Fruit fly (Drosophila melanogaster) whole organism, embryonic: Measurements from ENCODE around the gene CG4009.

Experiments used
- Bdp1 ChIP-seq: fragments of 200-800 bp; sonication (Bioruptor generic); optimal IDR thresholded peaks from 3 replicates; lab custom pipeline; 2016; ENCODE audit warnings: missing biosample characterization, missing genetic modification characterization
- CG10959 ChIP-seq: fragments of 200-800 bp; sonication (Bioruptor generic); IDR thresholded peaks from 2 replicates; pipeline ENCODE4 v1.3.6; 2022; ENCODE audit warnings: missing biosample characterization, missing genetic modification characterization
- CG11085 ChIP-seq: fragments of 200-800 bp; sonication (Bioruptor generic); IDR thresholded peaks from 2 replicates; pipeline ENCODE4 v1.3.6; 2022; ENCODE audit warnings: missing biosample characterization, missing genetic modification characterization
- CG11093 ChIP-seq: fragments of 200-800 bp; sonication (Bioruptor generic); IDR thresholded peaks from 3 replicates; pipeline ENCODE4 v1.3.6; 2022; ENCODE audit warnings: missing biosample characterization, missing genetic modification characterization
- CG12104 ChIP-seq: fragments of 200-800 bp; sonication (Bioruptor generic); optimal IDR thresholded peaks from 3 replicates; lab custom pipeline; 2016; ENCODE audit warnings: missing biosample characterization, missing genetic modification characterization
- CG12155 ChIP-seq: fragments of 200-800 bp; sonication (Bioruptor generic); optimal IDR thresholded peaks from 3 replicates; lab custom pipeline; 2016; ENCODE audit warnings: missing biosample characterization, missing genetic modification characterization
- CG1233 ChIP-seq: fragments of 200-800 bp; sonication (Bioruptor generic); optimal IDR thresholded peaks from 4 replicates; lab custom pipeline; 2018; ENCODE audit warnings: missing biosample characterization, mild to moderate bottlenecking, missing genetic modification characterization
- CG13123 ChIP-seq: fragments of 200-800 bp; sonication (Bioruptor generic); optimal IDR thresholded peaks from 2 replicates; lab custom pipeline; 2016; ENCODE audit warnings: missing biosample characterization, missing genetic modification characterization
- CG14860 ChIP-seq: fragments of 200-800 bp; sonication (Bioruptor generic); IDR thresholded peaks from 3 replicates; pipeline ENCODE4 v1.3.6; 2022; ENCODE audit warnings: missing biosample characterization, missing genetic modification characterization; ENCODE audit not compliant: partially characterized antibody
- CG15269 ChIP-seq: fragments of 200-800 bp; sonication (Bioruptor generic); optimal IDR thresholded peaks from 2 replicates; lab custom pipeline; 2018; ENCODE audit warnings: missing biosample characterization, mild to moderate bottlenecking, missing genetic modification characterization, moderate library complexity
- CG17385 ChIP-seq: fragments of 200-800 bp; sonication (Bioruptor generic); optimal IDR thresholded peaks from 3 replicates; lab custom pipeline; 2018; ENCODE audit warnings: missing biosample characterization, mild to moderate bottlenecking, missing genetic modification characterization
- CG17568 ChIP-seq: fragments of 200-800 bp; sonication (Bioruptor generic); optimal IDR thresholded peaks from 2 replicates; lab custom pipeline; 2018; ENCODE audit warnings: missing biosample characterization, mild to moderate bottlenecking, missing genetic modification characterization, moderate library complexity
- CG2202 ChIP-seq: fragments of 200-800 bp; sonication (Bioruptor generic); optimal IDR thresholded peaks from 2 replicates; lab custom pipeline; 2018; ENCODE audit warnings: missing biosample characterization, mild to moderate bottlenecking, missing genetic modification characterization
- CG33213 ChIP-seq: fragments of 200-800 bp; sonication (Bioruptor generic); optimal IDR thresholded peaks from 3 replicates; lab custom pipeline; 2016; ENCODE audit warnings: missing biosample characterization, missing genetic modification characterization
- CG34422 ChIP-seq: fragments of 200-800 bp; sonication (Bioruptor generic); IDR thresholded peaks from 3 replicates; pipeline ENCODE4 v1.3.6; 2022; ENCODE audit warnings: missing biosample characterization, missing genetic modification characterization
- CG4730 ChIP-seq: fragments of 200-800 bp; sonication (Bioruptor generic); IDR thresholded peaks from 2 replicates; pipeline ENCODE4 v1.3.6; 2022; ENCODE audit warnings: missing biosample characterization, missing genetic modification characterization
- CG7372 ChIP-seq: fragments of 200-800 bp; sonication (Bioruptor generic); IDR thresholded peaks from 2 replicates; pipeline ENCODE4 v1.3.6; 2022; ENCODE audit warnings: missing biosample characterization, missing genetic modification characterization
- CG7987 ChIP-seq: fragments of 200-800 bp; sonication (Bioruptor generic); optimal IDR thresholded peaks from 2 replicates; lab custom pipeline; 2018; ENCODE audit warnings: missing biosample characterization, mild to moderate bottlenecking, missing genetic modification characterization, moderate library complexity
- CG8765 ChIP-seq: fragments of 200-800 bp; sonication (Bioruptor generic); IDR thresholded peaks from 2 replicates; pipeline ENCODE4 v1.3.6; 2022; ENCODE audit warnings: missing biosample characterization, missing genetic modification characterization
- CHES-1-like ChIP-seq: fragments of 200-800 bp; sonication (Bioruptor generic); optimal IDR thresholded peaks from 2 replicates; lab custom pipeline; 2016; ENCODE audit warnings: missing biosample characterization, missing genetic modification characterization
- Dip2 ChIP-seq: fragments of 200-800 bp; sonication (Bioruptor generic); IDR thresholded peaks from 2 replicates; pipeline ENCODE4 v1.3.6; 2022; ENCODE audit warnings: missing biosample characterization, missing genetic modification characterization
- Dll ChIP-seq: fragments of 200-800 bp; sonication (Bioruptor generic); IDR thresholded peaks from 4 replicates; pipeline ENCODE4 v1.3.6; 2022; ENCODE audit warnings: missing biosample characterization, missing genetic modification characterization; ENCODE audit not compliant: partially characterized antibody
- Doc3 ChIP-seq: fragments of 200-800 bp; sonication (Bioruptor generic); IDR thresholded peaks from 3 replicates; pipeline ENCODE4 v1.3.6; 2022; ENCODE audit warnings: missing biosample characterization, missing genetic modification characterization; ENCODE audit not compliant: partially characterized antibody
- Eip74EF ChIP-seq, 2 experiments: fragments of 200-800 bp in 1 of 2; fragments of >200 bp in 1 of 2; sonication (Bioruptor generic) in 1 of 2; optimal IDR thresholded peaks; 2 replicates each; lab custom pipeline; 2017 to 2019; ENCODE audit warnings: missing biosample characterization in 2 of 2, missing genetic modification characterization in 2 of 2, mild to moderate bottlenecking in 1 of 2, moderate library complexity in 1 of 2
- HLH3B ChIP-seq: fragments of 200-800 bp; sonication (Bioruptor generic); IDR thresholded peaks from 2 replicates; pipeline ENCODE4 v1.3.6; 2022; ENCODE audit warnings: missing biosample characterization, missing genetic modification characterization
- HmgZ ChIP-seq: fragments of 200-800 bp; sonication (Bioruptor generic); optimal IDR thresholded peaks from 2 replicates; lab custom pipeline; 2018; ENCODE audit warnings: missing biosample characterization, mild to moderate bottlenecking, missing genetic modification characterization
- Hmr ChIP-seq: fragments of 200-800 bp; sonication (Bioruptor generic); optimal IDR thresholded peaks from 3 replicates; lab custom pipeline; 2017; ENCODE audit warnings: mild to moderate bottlenecking, missing biosample characterization, missing genetic modification reagents, missing genetic modification characterization
- Lim3 ChIP-seq: fragments of 200-800 bp; sonication (Bioruptor generic); IDR thresholded peaks from 2 replicates; pipeline ENCODE4 v1.3.6; 2022; ENCODE audit warnings: missing biosample characterization, missing genetic modification characterization
- MBD-R2 ChIP-seq: fragments of 200-800 bp; sonication (Bioruptor generic); IDR thresholded peaks from 2 replicates; pipeline ENCODE4 v1.3.6; 2022; ENCODE audit warnings: missing biosample characterization, missing genetic modification characterization
- Med ChIP-seq: fragments of 200-800 bp; sonication (Bioruptor generic); peaks from one replicate; lab custom pipeline; 2016; ENCODE audit warnings: missing biosample characterization, missing genetic modification characterization, mild to moderate bottlenecking, inconsistent platforms, moderate library complexity
- Mrtf ChIP-seq: fragments of 200-800 bp; sonication (Bioruptor generic); IDR thresholded peaks from 3 replicates; pipeline ENCODE4 v1.3.6; 2022; ENCODE audit warnings: missing biosample characterization, missing genetic modification characterization
- NfI ChIP-seq: fragments of 200-800 bp; sonication (Bioruptor generic); optimal IDR thresholded peaks from 3 replicates; lab custom pipeline; 2018; ENCODE audit warnings: missing biosample characterization, mild to moderate bottlenecking, missing genetic modification characterization, moderate library complexity
- Ssrp ChIP-seq: fragments of 200-800 bp; sonication (Bioruptor generic); optimal IDR thresholded peaks from 2 replicates; lab custom pipeline; 2018; ENCODE audit warnings: missing biosample characterization, mild to moderate bottlenecking, missing genetic modification characterization, moderate library complexity
- Tbp ChIP-seq: fragments of >200 bp; optimal IDR thresholded peaks from 2 replicates; lab custom pipeline; 2018; ENCODE audit warnings: missing biosample characterization, missing genetic modification characterization
- Usf ChIP-seq: fragments of 200-800 bp; sonication (Bioruptor generic); optimal IDR thresholded peaks from 2 replicates; lab custom pipeline; 2017; ENCODE audit warnings: missing genotype, missing biosample characterization, missing genetic modification characterization
- bowl ChIP-seq: fragments of 200-800 bp; sonication (Bioruptor generic); IDR thresholded peaks from 2 replicates; pipeline ENCODE4 v1.3.6; 2022; ENCODE audit warnings: missing biosample characterization, missing genetic modification characterization
- cad ChIP-seq: fragments of >200 bp; optimal IDR thresholded peaks from 2 replicates; lab custom pipeline; 2017; ENCODE audit warnings: missing biosample characterization, missing genetic modification characterization
- crol ChIP-seq: fragments of 200-800 bp; sonication (Bioruptor generic); IDR thresholded peaks from 2 replicates; pipeline ENCODE4 v1.3.6; 2022; ENCODE audit warnings: missing biosample characterization, missing genetic modification characterization
- h ChIP-seq: fragments of >200 bp; optimal IDR thresholded peaks from 2 replicates; lab custom pipeline; 2017
- lilli ChIP-seq: fragments of 200-800 bp; sonication (Bioruptor generic); optimal IDR thresholded peaks from 3 replicates; lab custom pipeline; 2016; ENCODE audit warnings: missing biosample characterization, missing genetic modification characterization
- mirr ChIP-seq: fragments of 200-800 bp; sonication (Bioruptor generic); optimal IDR thresholded peaks from 3 replicates; lab custom pipeline; 2018; ENCODE audit warnings: missing biosample characterization, mild to moderate bottlenecking, missing genetic modification characterization
- nom ChIP-seq: fragments of 200-800 bp; sonication (Bioruptor generic); optimal IDR thresholded peaks from 2 replicates; lab custom pipeline; 2017; ENCODE audit warnings: missing biosample characterization, missing genetic modification characterization, mild to moderate bottlenecking, moderate library complexity, missing genetic modification reagents
- p53 ChIP-seq: fragments of 200-800 bp; sonication (Bioruptor generic); optimal IDR thresholded peaks from 2 replicates; lab custom pipeline; 2016; ENCODE audit warnings: missing biosample characterization, missing genetic modification characterization
- prd ChIP-seq, 3 experiments: fragments of >200 bp in 2 of 3; fragments of 200-800 bp in 1 of 3; sonication (Bioruptor generic) in 1 of 3; optimal IDR thresholded peaks in 2 of 3; IDR thresholded peaks in 1 of 3; 2 replicates in 2 of 3; 3 replicates in 1 of 3; pipeline versions ENCODE4 v1.3.6 to Lab custom; 2017 to 2022; ENCODE audit warnings: missing biosample characterization in 1 of 3, missing genetic modification characterization in 1 of 3
- sima ChIP-seq: fragments of 200-800 bp; sonication (Bioruptor generic); optimal IDR thresholded peaks from 2 replicates; lab custom pipeline; 2016; ENCODE audit warnings: missing biosample characterization, missing genetic modification characterization
- slou ChIP-seq: fragments of 200-800 bp; sonication (Bioruptor generic); optimal IDR thresholded peaks from 3 replicates; lab custom pipeline; 2016; ENCODE audit warnings: missing biosample characterization, missing genetic modification characterization
- ssp ChIP-seq: fragments of 200-800 bp; sonication (Bioruptor generic); IDR thresholded peaks from 2 replicates; pipeline ENCODE4 v1.3.6; 2022; ENCODE audit warnings: missing biosample characterization, missing genetic modification characterization
- tin ChIP-seq: fragments of 200-800 bp; sonication (Bioruptor generic); optimal IDR thresholded peaks from 3 replicates; lab custom pipeline; 2016; ENCODE audit warnings: missing biosample characterization, missing genetic modification characterization
- tll ChIP-seq, 2 experiments: fragments of 200-800 bp in 1 of 2; fragments of >200 bp in 1 of 2; sonication (Bioruptor generic) in 1 of 2; optimal IDR thresholded peaks; 2 replicates each; lab custom pipeline; 2017 to 2019; ENCODE audit warnings: missing biosample characterization in 2 of 2, missing genetic modification characterization in 2 of 2, mild to moderate bottlenecking in 1 of 2, moderate library complexity in 1 of 2
- unc-4 ChIP-seq: fragments of 200-800 bp; sonication (Bioruptor generic); IDR thresholded peaks from 2 replicates; pipeline ENCODE4 v1.3.6; 2022; ENCODE audit warnings: missing biosample characterization, missing genetic modification characterization; ENCODE audit not compliant: partially characterized antibody
- usp ChIP-seq: fragments of >200 bp; optimal IDR thresholded peaks from 2 replicates; lab custom pipeline; 2017; ENCODE audit warnings: missing biosample characterization, missing genetic modification characterization

The CG4009 gene

dm6 chr3R:17020956-17021355, 14.9 kb downstream of the CG4009 start, which contains the start of gene Adsl (continued):
- TF ChIP-seq unc-4 (GFP tag; lab: Robert Waterston, UW) (0 out of 2 replicates have a peak, but pooled peaks have one; percentile 29), CG12104 (GFP tag; lab: Kevin White, UChicago) (peak; percentile 19), lilli (no peak), tll (GFP tag; optimal IDR thresholded peaks at IDR 0.05; lab: Kevin White, UChicago) (no peak), CG12155 (GFP tag; lab: Kevin White, UChicago) (no peak), Eip74EF (GFP tag; optimal IDR thresholded peaks at IDR 0.05; lab: Kevin White, UChicago) (no peak), usp (GFP tag; lab: Kevin White, UChicago) (no peak), NfI (GFP tag; lab: Kevin White, UChicago) (peak; percentile 83), CHES-1-like (GFP tag; lab: Kevin White, UChicago) (no peak), HmgZ (peak; percentile 37), crol (no peak), CG4730 (GFP tag; lab: Robert Waterston, UW) (no peak), nom (GFP tag; lab: Kevin White, UChicago) (no peak), bowl (GFP tag; lab: Robert Waterston, UW) (no peak), Bdp1 (no peak), Lim3 (GFP tag; lab: Robert Waterston, UW) (no peak), CG13123 (GFP tag; lab: Kevin White, UChicago) (no peak), CG14860 (GFP tag; lab: Robert Waterston, UW) (no peak), tin (GFP tag; lab: Kevin White, UChicago) (peak; percentile 24), CG17385 (peak; percentile 74), h (lab: Kevin White, UChicago) (no peak), CG17568 (GFP tag; lab: Kevin White, UChicago) (no peak), CG11085 (no peak), HLH3B (GFP tag; lab: Robert Waterston, UW) (no peak), Dll (GFP tag; lab: Robert Waterston, UW) (0 out of 4 replicates have a peak, but pooled peaks have one; percentile 49), MBD-R2 (GFP tag; lab: Robert Waterston, UW) (peak; percentile 71), Tbp (GFP tag; lab: Kevin White, UChicago) (no peak), p53 (GFP tag; lab: Kevin White, UChicago) (peak; percentile 13), CG2202 (tag; lab: Kevin White, UChicago) (peak; percentile 74), mirr (GFP tag; lab: Kevin White, UChicago) (peak; percentile 30), ssp (no peak), CG11093 (no peak), CG7372 (GFP tag; lab: Robert Waterston, UW) (no peak), Usf (no peak), Dip2 (GFP tag; lab: Robert Waterston, UW) (no peak), Hmr (GFP tag; lab: Kevin White, UChicago) (peak; percentile 83), CG7987 (GFP tag; lab: Kevin White, UChicago) (peak; percentile 87), Ssrp (tag; lab: Kevin White, UChicago) (no peak), CG8765 (GFP tag; lab: Robert Waterston, UW) (no peak), CG15269 (tag; lab: Kevin White, UChicago) (no peak), CG34422 (GFP tag; lab: Robert Waterston, UW) (peak; percentile 42; the same call in 1 of the 3 replicates), CG1233 (GFP tag; lab: Kevin White, UChicago) (peak; percentile 72), CG10959 (GFP tag; lab: Robert Waterston, UW) (no peak), Med (GFP tag; lab: Kevin White, UChicago) (peak; percentile 95), slou (GFP tag; lab: Kevin White, UChicago) (no peak), CG33213 (peak; percentile 70), sima (GFP tag; lab: Kevin White, UChicago) (no peak), prd (optimal IDR thresholded peaks at IDR 0.05; lab: Kevin White, UChicago) (no peak), prd (GFP tag; IDR thresholded peaks at IDR 0.05; lab: Robert Waterston, UW) (no peak), Doc3 (GFP tag; lab: Robert Waterston, UW) (no peak), cad (GFP tag; lab: Kevin White, UChicago) (no peak), Mrtf (GFP tag; lab: Robert Waterston, UW) (no peak)
